Fruit fly (Drosophila melanogaster) whole organism, prepupa: Measurements from ENCODE around the gene CG13454.
A peak's percentile ranks its signal among the peaks of the same experiment; 100 is the strongest.

Experiments used
- CG6163 ChIP-seq: fragments of 200-800 bp; sonication (Bioruptor generic); IDR thresholded peaks from 3 replicates; pipeline ENCODE4 v1.3.6; 2022; ENCODE audit warnings: missing biosample characterization, missing genetic modification characterization
- CG6792 ChIP-seq: fragments of 200-800 bp; sonication (Bioruptor generic); optimal IDR thresholded peaks from 3 replicates; lab custom pipeline; 2016; ENCODE audit warnings: missing biosample characterization, missing genetic modification characterization
- CG8632 ChIP-seq: fragments of 200-800 bp; sonication (Bioruptor generic); optimal IDR thresholded peaks from 3 replicates; lab custom pipeline; 2016; ENCODE audit warnings: missing biosample characterization, missing genetic modification characterization
- Gug ChIP-seq: fragments of 200-800 bp; sonication (Bioruptor generic); IDR thresholded peaks from 2 replicates; pipeline ENCODE4 v1.3.6; 2022; ENCODE audit warnings: missing biosample characterization, missing genetic modification characterization
- OdsH ChIP-seq: fragments of 200-800 bp; sonication (Bioruptor generic); optimal IDR thresholded peaks from 3 replicates; lab custom pipeline; 2016; ENCODE audit warnings: missing biosample characterization, missing genetic modification characterization
- Sox102F ChIP-seq: fragments of 200-800 bp; sonication (Bioruptor generic); optimal IDR thresholded peaks from 2 replicates; lab custom pipeline; 2016; ENCODE audit warnings: missing biosample characterization, mild to moderate bottlenecking, missing genetic modification characterization
- Sox15 ChIP-seq: fragments of 200-800 bp; sonication (Bioruptor generic); optimal IDR thresholded peaks from 3 replicates; lab custom pipeline; 2016; ENCODE audit warnings: missing biosample characterization, missing genetic modification characterization
- acj6 ChIP-seq: fragments of 200-800 bp; sonication (Bioruptor generic); optimal IDR thresholded peaks from 3 replicates; lab custom pipeline; 2016; ENCODE audit warnings: missing biosample characterization, missing genetic modification characterization
- eg ChIP-seq: fragments of 200-800 bp; sonication (Bioruptor generic); IDR thresholded peaks from 3 replicates; pipeline ENCODE4 v1.3.6; 2022; ENCODE audit warnings: missing biosample characterization, missing genetic modification characterization
- fd59A ChIP-seq: fragments of 200-800 bp; sonication (Bioruptor generic); optimal IDR thresholded peaks from 2 replicates; lab custom pipeline; 2017; ENCODE audit warnings: missing biosample characterization, mild to moderate bottlenecking, missing genetic modification characterization, missing genetic modification reagents
- fd85E ChIP-seq: fragments of 200-800 bp; sonication (Bioruptor generic); optimal IDR thresholded peaks from 3 replicates; lab custom pipeline; 2016; ENCODE audit warnings: missing biosample characterization, missing genetic modification characterization
- net ChIP-seq: fragments of 200-800 bp; sonication (Bioruptor generic); optimal IDR thresholded peaks from 3 replicates; lab custom pipeline; 2016; ENCODE audit warnings: missing biosample characterization, missing genetic modification characterization
- pdm3 ChIP-seq: fragments of 200-800 bp; sonication (Bioruptor generic); optimal IDR thresholded peaks from 3 replicates; lab custom pipeline; 2016; ENCODE audit warnings: missing biosample characterization, missing genetic modification characterization
- salr ChIP-seq, 2 experiments: fragments of 200-800 bp; sonication (Bioruptor generic); optimal IDR thresholded peaks; 3 replicates each; lab custom pipeline; 2016 to 2018; ENCODE audit warnings: missing biosample characterization in 2 of 2, missing genetic modification characterization in 2 of 2, mild to moderate bottlenecking in 1 of 2

- no peak for TF ChIP-seq salr (GFP tag; optimal IDR thresholded peaks at IDR 0.05; lab: Kevin White, UChicago)
- TF ChIP-seq OdsH (GFP tag; lab: Kevin White, UChicago) = no peak
- no peak for TF ChIP-seq Sox15 (GFP tag; lab: Kevin White, UChicago)
- TF ChIP-seq net (GFP tag; lab: Kevin White, UChicago) = no peak
- TF ChIP-seq CG8632 (GFP tag; lab: Kevin White, UChicago) = no peak
- no peak for TF ChIP-seq Sox102F (GFP tag; lab: Kevin White, UChicago)
- peak; percentile 13; the same call in 2 of the 3 replicates for TF ChIP-seq eg (GFP tag; lab: Robert Waterston, UW)
- TF ChIP-seq fd85E = no peak
- no peak for TF ChIP-seq acj6 (GFP tag; lab: Kevin White, UChicago)
- no peak for TF ChIP-seq Gug
- no peak for TF ChIP-seq CG6792 (GFP tag; lab: Kevin White, UChicago)
- peak; percentile 18; the same call in 1 of the 3 replicates for TF ChIP-seq CG6163
- TF ChIP-seq pdm3 (GFP tag; lab: Kevin White, UChicago) = no peak
- no peak for TF ChIP-seq fd59A (GFP tag; lab: Kevin White, UChicago)
Measured at dm6 chr3L:15535228-15535598, 18.4 kb upstream of the CG13454 start, which contains the start of gene CrebA.
